Worm (Caenorhabditis elegans) whole organism, early embryonic: ENCODE data around the gene T06E6.10.

Source experiments
- B0310.2 ChIP-seq: sonication (generic microtip); optimal IDR thresholded peaks from 2 replicates; lab custom pipeline; 2016; ENCODE audit warnings: mild to moderate bottlenecking, missing genetic modification characterization, missing compliant biosample characterization
- F13C5.2 ChIP-seq: sonication (generic microtip); optimal IDR thresholded peaks from 2 replicates; lab custom pipeline; 2017; ENCODE audit warnings: mild to moderate bottlenecking, missing genetic modification characterization, inconsistent platforms, missing compliant biosample characterization
- aly-1 ChIP-seq: sonication (generic microtip); optimal IDR thresholded peaks from 2 replicates; lab custom pipeline; 2016; ENCODE audit warnings: missing genetic modification characterization, missing compliant biosample characterization
- ama-1 ChIP-seq: fragments of 150-350 bp; optimal IDR thresholded peaks from 2 replicates; lab custom pipeline; 2014
- ceh-13 ChIP-seq: fragments of 200-800 bp; sonication (Bioruptor generic); optimal IDR thresholded peaks from 2 replicates; lab custom pipeline; 2018; ENCODE audit warnings: mild to moderate bottlenecking, missing genetic modification characterization, missing compliant biosample characterization
- ceh-36 ChIP-seq: sonication (generic microtip); optimal IDR thresholded peaks from 2 replicates; lab custom pipeline; 2016; ENCODE audit warnings: missing genetic modification characterization, inconsistent platforms, missing compliant biosample characterization
- ets-7 ChIP-seq: sonication (generic microtip); optimal IDR thresholded peaks from 2 replicates; lab custom pipeline; 2016; ENCODE audit warnings: missing genotype, missing genetic modification characterization, missing compliant biosample characterization
- flt-1 ChIP-seq: fragments of 200-800 bp; sonication (Bioruptor generic); IDR thresholded peaks from 2 replicates; pipeline ENCODE4 v1.3.6; 2022; ENCODE audit warnings: missing genetic modification characterization, missing compliant biosample characterization
- hmbx-1 ChIP-seq: sonication (generic microtip); optimal IDR thresholded peaks from 2 replicates; lab custom pipeline; 2016; ENCODE audit warnings: mild to moderate bottlenecking, missing genetic modification characterization, missing compliant biosample characterization
- hmg-4 ChIP-seq: fragments of 200-800 bp; sonication (Bioruptor generic); optimal IDR thresholded peaks from 2 replicates; lab custom pipeline; 2018; ENCODE audit warnings: mild to moderate bottlenecking, missing genetic modification characterization, missing compliant biosample characterization
- hnd-1 ChIP-seq: sonication (generic microtip); optimal IDR thresholded peaks from 2 replicates; lab custom pipeline; 2016; ENCODE audit warnings: missing genetic modification characterization, missing compliant biosample characterization
- pes-1 ChIP-seq: fragments of 200-800 bp; sonication (Bioruptor generic); IDR thresholded peaks from 2 replicates; pipeline ENCODE4 v1.3.6; 2022; ENCODE audit warnings: missing genetic modification reagents, missing genetic modification characterization, missing compliant biosample characterization
- scrt-1 ChIP-seq: fragments of 200-800 bp; sonication (Bioruptor generic); IDR thresholded peaks from 2 replicates; pipeline ENCODE4 v1.3.6; 2022; ENCODE audit warnings: missing genetic modification characterization, missing compliant biosample characterization
- sea-1 ChIP-seq: fragments of 200-800 bp; sonication (Bioruptor generic); conservative IDR thresholded peaks from 2 replicates; pipeline ENCODE4 v1.3.6; 2022; ENCODE audit warnings: missing genetic modification characterization, missing compliant biosample characterization
- tbx-11 ChIP-seq: fragments of 200-800 bp; sonication (Bioruptor generic); IDR thresholded peaks from 2 replicates; pipeline ENCODE4 v1.3.6; 2022; ENCODE audit warnings: missing genetic modification characterization, missing compliant biosample characterization
- tbx-37 ChIP-seq: fragments of 200-800 bp; sonication (Bioruptor generic); conservative IDR thresholded peaks from 2 replicates; pipeline ENCODE4 v1.3.6; 2022; ENCODE audit warnings: missing genetic modification reagents, missing genetic modification characterization, missing compliant biosample characterization
- tra-4 ChIP-seq: sonication (generic microtip); optimal IDR thresholded peaks from 2 replicates; lab custom pipeline; 2017; ENCODE audit warnings: missing genetic modification characterization, missing compliant biosample characterization

The T06E6.10 gene

ce11 chrV:15384733-15385132, 33.2 kb upstream of the T06E6.10 start, which contains the start of gene str-102:
Gene str-102, plus strand, starts transcription at chrV:15385033.
- TF ChIP-seq tra-4 = no peak
- no peak for TF ChIP-seq hmbx-1 (tag; lab: Kevin White, UChicago)
- TF ChIP-seq B0310.2 (tag; lab: Kevin White, UChicago) = no peak
- no peak for TF ChIP-seq flt-1 (GFP tag; lab: Robert Waterston, UW)
- TF ChIP-seq aly-1 = no peak
- TF ChIP-seq ceh-13 = no peak
- TF ChIP-seq pes-1 (GFP tag; lab: Robert Waterston, UW) = no peak
- no peak for TF ChIP-seq tbx-37 (GFP tag; lab: Robert Waterston, UW)
- no peak for TF ChIP-seq tbx-11
- no peak for TF ChIP-seq ama-1 (lab: Kevin White, UChicago)
- no peak for TF ChIP-seq hnd-1 (tag; lab: Kevin White, UChicago)
- TF ChIP-seq F13C5.2 (tag; lab: Kevin White, UChicago) = no peak
- TF ChIP-seq scrt-1 (GFP tag; lab: Robert Waterston, UW) = no peak
- no peak for TF ChIP-seq ets-7 (tag; lab: Kevin White, UChicago)
- no peak for TF ChIP-seq sea-1 (GFP tag; lab: Robert Waterston, UW)
- no peak for TF ChIP-seq hmg-4 (GFP tag; lab: Kevin White, UChicago)
- no peak for TF ChIP-seq ceh-36 (tag; lab: Kevin White, UChicago)

- TF ChIP-seq tbx-11 = no peak
- no peak for TF ChIP-seq sea-1 (GFP tag; lab: Robert Waterston, UW)
- 0 out of 2 replicates have a peak, but pooled peaks have one; percentile 29 for TF ChIP-seq scrt-1 (GFP tag; lab: Robert Waterston, UW)
- peak; percentile 15; the same call in 1 of the 2 replicates for TF ChIP-seq pes-1 (GFP tag; lab: Robert Waterston, UW)
These were observed 29.0 kb upstream of the T06E6.10 start, which contains the start of gene srh-170 for ce11 chrV:15388820-15389384. Gene srh-170, minus strand, starts transcription at chrV:15388870.

- no peak for TF ChIP-seq ceh-13
- no peak for TF ChIP-seq hmbx-1 (tag; lab: Kevin White, UChicago)
- TF ChIP-seq tbx-11 = no peak
- TF ChIP-seq hnd-1 (tag; lab: Kevin White, UChicago) = no peak
- no peak for TF ChIP-seq scrt-1 (GFP tag; lab: Robert Waterston, UW)
- TF ChIP-seq ama-1 (lab: Kevin White, UChicago) = no peak
- TF ChIP-seq aly-1 = no peak
- no peak for TF ChIP-seq pes-1 (GFP tag; lab: Robert Waterston, UW)
These were observed 25.9 kb upstream of the T06E6.10 start for ce11 chrV:15392064-15392463.

ce11 chrV:15394906-15395305, 23.0 kb upstream of the T06E6.10 start, which contains the start of gene T06E6.1:
Gene T06E6.1, minus strand, starts transcription at chrV:15394961.
- TF ChIP-seq sea-1 (GFP tag; lab: Robert Waterston, UW) = no peak
- TF ChIP-seq ceh-36 (tag; lab: Kevin White, UChicago) = no peak
- TF ChIP-seq B0310.2 (tag; lab: Kevin White, UChicago) = no peak
- no peak for TF ChIP-seq ceh-13

ce11 chrV:15395347-15395746, 22.6 kb upstream of the T06E6.10 start, which contains the start of gene cyb-3:
Gene cyb-3, plus strand, starts transcription at chrV:15395696.
- 0 out of 2 replicates have a peak, but pooled peaks have one; percentile 37 for TF ChIP-seq pes-1 (GFP tag; lab: Robert Waterston, UW)
- no peak for TF ChIP-seq tbx-37 (GFP tag; lab: Robert Waterston, UW)

ce11 chrV:15397139-15397538, 20.8 kb upstream of the T06E6.10 start:
- TF ChIP-seq hmg-4 (GFP tag; lab: Kevin White, UChicago) = no peak
- TF ChIP-seq ceh-13 = no peak
- no peak for TF ChIP-seq B0310.2 (tag; lab: Kevin White, UChicago)
- TF ChIP-seq ama-1 (lab: Kevin White, UChicago) = no peak

ce11 chrV:15398728-15399127, 19.2 kb upstream of the T06E6.10 start, which contains the start of gene fbxa-199:
Gene fbxa-199, minus strand, starts transcription at chrV:15398828.
- no peak for TF ChIP-seq hnd-1 (tag; lab: Kevin White, UChicago)
- no peak for TF ChIP-seq ama-1 (lab: Kevin White, UChicago)
- TF ChIP-seq tbx-11 = no peak
- no peak for TF ChIP-seq tbx-37 (GFP tag; lab: Robert Waterston, UW)
- no peak for TF ChIP-seq ceh-36 (tag; lab: Kevin White, UChicago)
- TF ChIP-seq scrt-1 (GFP tag; lab: Robert Waterston, UW) = no peak
- TF ChIP-seq flt-1 (GFP tag; lab: Robert Waterston, UW) = no peak
- no peak for TF ChIP-seq sea-1 (GFP tag; lab: Robert Waterston, UW)
- no peak for TF ChIP-seq pes-1 (GFP tag; lab: Robert Waterston, UW)
- TF ChIP-seq ceh-13 = no peak
- TF ChIP-seq B0310.2 (tag; lab: Kevin White, UChicago) = no peak
- TF ChIP-seq hmbx-1 (tag; lab: Kevin White, UChicago) = no peak
- no peak for TF ChIP-seq ets-7 (tag; lab: Kevin White, UChicago)

- no peak for TF ChIP-seq tbx-11
- TF ChIP-seq ceh-36 (tag; lab: Kevin White, UChicago) = no peak
- no peak for TF ChIP-seq F13C5.2 (tag; lab: Kevin White, UChicago)
- TF ChIP-seq ets-7 (tag; lab: Kevin White, UChicago) = no peak
- no peak for TF ChIP-seq sea-1 (GFP tag; lab: Robert Waterston, UW)
- TF ChIP-seq aly-1 = no peak
- TF ChIP-seq tra-4 = no peak
These were observed 18.1 kb upstream of the T06E6.10 start, which contains the start of the genes T06E6.15 and sri-7 for ce11 chrV:15399691-15400377. Gene T06E6.15, minus strand, starts transcription at chrV:15399791. Gene sri-7, plus strand, starts transcription at chrV:15400327.
